Worm (Caenorhabditis elegans) whole organism, L1 larva: ENCODE measurements around the gene sel-13.

Source experiments
- C04F5.9 ChIP-seq: sonication (generic microtip); optimal IDR thresholded peaks from 2 replicates; lab custom pipeline; 2016; ENCODE audit warnings: missing genetic modification characterization, missing compliant biosample characterization
- C16A3.4 ChIP-seq: fragments of 150-350 bp; optimal IDR thresholded peaks from 2 replicates; lab custom pipeline; 2014; ENCODE audit warnings: missing biosample characterization, missing genetic modification characterization
- C34B4.2 ChIP-seq: sonication (generic microtip); optimal IDR thresholded peaks from 2 replicates; lab custom pipeline; 2017; ENCODE audit warnings: mild to moderate bottlenecking, missing genetic modification characterization, missing compliant biosample characterization
- F16B12.6 ChIP-seq: fragments of 150-350 bp; optimal IDR thresholded peaks from 2 replicates; lab custom pipeline; 2014; ENCODE audit warnings: missing biosample characterization, missing genetic modification characterization
- aha-1 ChIP-seq: fragments of 150-350 bp; optimal IDR thresholded peaks from 2 replicates; lab custom pipeline; 2014; ENCODE audit warnings: missing biosample characterization, missing genetic modification characterization
- alr-1 ChIP-seq: fragments of 200-800 bp; sonication (Bioruptor generic); optimal IDR thresholded peaks from 2 replicates; lab custom pipeline; 2018; ENCODE audit warnings: borderline replicate concordance, mild to moderate bottlenecking, missing genetic modification characterization, missing compliant biosample characterization
- aly-2 ChIP-seq: fragments of 150-350 bp; optimal IDR thresholded peaks from 2 replicates; lab custom pipeline; 2014; ENCODE audit warnings: missing biosample characterization, missing genetic modification characterization
- ceh-90 ChIP-seq: sonication (generic microtip); optimal IDR thresholded peaks from 2 replicates; lab custom pipeline; 2016; ENCODE audit warnings: missing genetic modification characterization, missing compliant biosample characterization
- ces-1 ChIP-seq: fragments of 150-350 bp; optimal IDR thresholded peaks from 2 replicates; lab custom pipeline; 2014; ENCODE audit warnings: missing biosample characterization, missing genetic modification reagents, missing genetic modification characterization
- dpl-1 ChIP-seq, 3 experiments: fragments of 150-350 bp in 2 of 3; sonication (generic microtip) in 1 of 3; optimal IDR thresholded peaks; 2 replicates each; lab custom pipeline; 2014 to 2017; ENCODE audit warnings: missing biosample characterization in 3 of 3, missing genetic modification characterization in 3 of 3, missing genetic modification reagents in 3 of 3
- efl-1 ChIP-seq, 4 experiments: fragments of 150-350 bp; optimal IDR thresholded peaks in 3 of 4; peaks in 1 of 4; 1 replicate in 1 of 4; 2 replicates in 3 of 4; lab custom pipeline; 2014; ENCODE audit warnings: missing biosample characterization in 2 of 4, missing genetic modification characterization in 2 of 4, missing genetic modification reagents in 2 of 4
- efl-3 ChIP-seq: fragments of 200-800 bp; sonication (Bioruptor generic); optimal IDR thresholded peaks from 2 replicates; lab custom pipeline; 2018; ENCODE audit warnings: mild to moderate bottlenecking, missing genetic modification characterization, missing compliant biosample characterization
- egl-13 ChIP-seq: sonication (generic microtip); optimal IDR thresholded peaks from 2 replicates; lab custom pipeline; 2016; ENCODE audit warnings: missing genotype, missing genetic modification reagents, missing genetic modification characterization, missing compliant biosample characterization
- ets-5 ChIP-seq: fragments of 200-800 bp; sonication (Bioruptor generic); IDR thresholded peaks from 2 replicates; pipeline ENCODE4 v1.3.6; 2022; ENCODE audit warnings: missing genetic modification characterization, missing compliant biosample characterization
- fkh-10 ChIP-seq: sonication (generic microtip); optimal IDR thresholded peaks from 2 replicates; lab custom pipeline; 2017; ENCODE audit warnings: missing biosample characterization, missing genetic modification reagents, missing genetic modification characterization
- fkh-4 ChIP-seq: sonication (generic microtip); optimal IDR thresholded peaks from 2 replicates; lab custom pipeline; 2016; ENCODE audit warnings: missing compliant biosample characterization, missing genetic modification characterization, borderline replicate concordance
- fos-1 ChIP-seq: fragments of 150-350 bp; optimal IDR thresholded peaks from 2 replicates; lab custom pipeline; 2014; ENCODE audit warnings: missing biosample characterization, missing genetic modification characterization
- grh-1 ChIP-seq: fragments of 200-800 bp; sonication (Bioruptor generic); IDR thresholded peaks from 2 replicates; pipeline ENCODE4 v1.3.6; 2022; ENCODE audit warnings: missing genetic modification reagents, missing genetic modification characterization, missing compliant biosample characterization
- isw-1 ChIP-seq: fragments of 200-800 bp; sonication (Bioruptor generic); IDR thresholded peaks from 2 replicates; pipeline ENCODE4 v1.3.6; 2022; ENCODE audit warnings: missing genetic modification characterization, missing compliant biosample characterization
- lin-39 ChIP-seq: fragments of 150-350 bp; optimal IDR thresholded peaks from 2 replicates; lab custom pipeline; 2014; ENCODE audit warnings: missing biosample characterization, missing genetic modification reagents, missing genetic modification characterization
- lsy-2 ChIP-seq, 2 experiments: fragments of 150-350 bp; optimal IDR thresholded peaks; 2 replicates each; lab custom pipeline; 2014; ENCODE audit warnings: missing biosample characterization in 2 of 2, missing genetic modification characterization in 2 of 2
- mdl-1 ChIP-seq, 2 experiments: fragments of 150-350 bp; optimal IDR thresholded peaks; 2 replicates each; lab custom pipeline; 2014 to 2017; ENCODE audit warnings: missing biosample characterization in 2 of 2, missing genetic modification characterization in 2 of 2, inconsistent platforms in 1 of 2
- nhr-71 ChIP-seq: sonication (generic microtip); optimal IDR thresholded peaks from 2 replicates; lab custom pipeline; 2016; ENCODE audit warnings: mild to moderate bottlenecking, missing genetic modification characterization, moderate library complexity, missing compliant biosample characterization
- nhr-77 ChIP-seq: fragments of 150-350 bp; optimal IDR thresholded peaks from 2 replicates; lab custom pipeline; 2014; ENCODE audit warnings: missing biosample characterization, missing genetic modification characterization
- nhr-90 ChIP-seq: sonication (generic microtip); optimal IDR thresholded peaks from 2 replicates; lab custom pipeline; 2016; ENCODE audit warnings: mild to moderate bottlenecking, missing genetic modification characterization, missing compliant biosample characterization; ENCODE audit not compliant: poor library complexity
- pax-3 ChIP-seq: fragments of 200-800 bp; sonication (Bioruptor generic); optimal IDR thresholded peaks from 2 replicates; lab custom pipeline; 2018; ENCODE audit warnings: mild to moderate bottlenecking, missing genetic modification characterization, moderate library complexity, missing compliant biosample characterization
- pqm-1 ChIP-seq: sonication (generic microtip); optimal IDR thresholded peaks from 3 replicates; lab custom pipeline; 2017; ENCODE audit warnings: missing biosample characterization, missing genetic modification characterization
- rnt-1 ChIP-seq: sonication (generic microtip); optimal IDR thresholded peaks from 2 replicates; lab custom pipeline; 2016; ENCODE audit warnings: mild to moderate bottlenecking, missing genetic modification characterization, moderate library complexity, missing compliant biosample characterization
- skn-1 ChIP-seq: fragments of 150-350 bp; optimal IDR thresholded peaks from 2 replicates; lab custom pipeline; 2014; ENCODE audit warnings: missing biosample characterization, missing genetic modification characterization
- snu-23 ChIP-seq: sonication (generic microtip); optimal IDR thresholded peaks from 2 replicates; lab custom pipeline; 2016; ENCODE audit warnings: missing genetic modification characterization, missing compliant biosample characterization
- sptf-1 ChIP-seq: fragments of 150-350 bp; optimal IDR thresholded peaks from 2 replicates; lab custom pipeline; 2014; ENCODE audit warnings: missing biosample characterization, missing genetic modification characterization
- tlp-1 ChIP-seq: fragments of 150-350 bp; optimal IDR thresholded peaks from 2 replicates; lab custom pipeline; 2014; ENCODE audit warnings: missing biosample characterization, missing genetic modification characterization
- unc-62 ChIP-seq: fragments of 150-350 bp; optimal IDR thresholded peaks from 2 replicates; lab custom pipeline; 2014; ENCODE audit warnings: missing biosample characterization, missing genetic modification reagents, missing genetic modification characterization
- unc-98 ChIP-seq: fragments of 200-800 bp; sonication (Bioruptor generic); IDR thresholded peaks from 2 replicates; pipeline ENCODE4 v1.3.6; 2022; ENCODE audit warnings: missing genetic modification characterization, missing compliant biosample characterization
- vab-15 ChIP-seq: sonication (generic microtip); optimal IDR thresholded peaks from 2 replicates; lab custom pipeline; 2017; ENCODE audit warnings: missing genotype, mild to moderate bottlenecking, missing genetic modification characterization, missing compliant biosample characterization
- ztf-4 ChIP-seq: fragments of 150-350 bp; optimal IDR thresholded peaks from 2 replicates; lab custom pipeline; 2014; ENCODE audit warnings: missing biosample characterization, missing genetic modification characterization

Gene sel-13

ce11 chrIII:4720620-4721227, 20.7 kb upstream of the sel-13 start, which contains the start of gene emb-5 (continued):
- peak; percentile 54 for TF ChIP-seq nhr-90 (tag; lab: Kevin White, UChicago)
- no peak for TF ChIP-seq C34B4.2
- peak; percentile 81 for TF ChIP-seq C16A3.4
- peak; percentile 28 for TF ChIP-seq nhr-77

DNA sequence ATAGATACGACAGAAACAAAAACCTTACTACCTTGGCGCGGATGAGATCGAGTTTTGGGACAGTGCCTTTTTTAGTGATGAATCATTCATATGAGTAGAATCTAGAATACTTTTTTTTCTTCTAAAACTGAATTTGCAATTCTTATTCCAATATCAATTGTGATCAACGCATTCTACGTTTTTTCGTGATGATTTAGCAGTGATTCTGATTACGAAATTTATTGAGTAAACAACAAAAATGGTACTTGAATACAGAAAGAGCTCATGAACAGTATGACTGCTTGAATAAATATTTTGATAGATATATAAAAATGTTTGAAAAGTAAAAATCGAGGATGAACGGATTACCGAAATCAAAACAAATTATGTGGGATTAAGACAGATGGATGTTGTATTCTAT, 15.1 kb upstream of the sel-13 start, which contains the start of gene him-18:
TSS of gene him-18 (minus strand) at position 101 of the 400 bp plus-strand sequence.
- no peak for TF ChIP-seq efl-1 (optimal IDR thresholded peaks at IDR 0.05; lab: Kevin White, UChicago)
- TF ChIP-seq efl-1 (GFP tag; optimal IDR thresholded peaks at IDR 0.05 in 1 of 2; lab: Kevin White, UChicago), result no peak
- TF ChIP-seq ets-5 (GFP tag; lab: Robert Waterston, UW), result no peak
- TF ChIP-seq snu-23 (GFP tag; lab: Kevin White, UChicago), result no peak
- no peak for TF ChIP-seq pax-3 (tag; lab: Kevin White, UChicago)
- TF ChIP-seq nhr-71 (tag; lab: Kevin White, UChicago), result no peak
- no peak for TF ChIP-seq ceh-90
- no peak for TF ChIP-seq egl-13

ce11 chrIII:4708909-4709308, 8.9 kb upstream of the sel-13 start, which contains the start of gene T04A8.18:
Gene T04A8.18 (plus strand): TSS chrIII:4709209.
- no peak for TF ChIP-seq aha-1 (tag; lab: Kevin White, UChicago)
- TF ChIP-seq fos-1, result no peak
- TF ChIP-seq ets-5 (GFP tag; lab: Robert Waterston, UW), result no peak
- TF ChIP-seq lin-39 (tag; lab: Kevin White, UChicago), result no peak
- no peak for TF ChIP-seq ces-1 (GFP tag; lab: Kevin White, UChicago)
- no peak for TF ChIP-seq rnt-1 (tag; lab: Kevin White, UChicago)
- no peak for TF ChIP-seq fkh-10 (GFP tag; lab: Kevin White, UChicago)
- no peak for TF ChIP-seq tlp-1 (tag; lab: Kevin White, UChicago)
- TF ChIP-seq dpl-1 (GFP tag; optimal IDR thresholded peaks at IDR 0.05; lab: Kevin White, UChicago), result no peak

DNA sequence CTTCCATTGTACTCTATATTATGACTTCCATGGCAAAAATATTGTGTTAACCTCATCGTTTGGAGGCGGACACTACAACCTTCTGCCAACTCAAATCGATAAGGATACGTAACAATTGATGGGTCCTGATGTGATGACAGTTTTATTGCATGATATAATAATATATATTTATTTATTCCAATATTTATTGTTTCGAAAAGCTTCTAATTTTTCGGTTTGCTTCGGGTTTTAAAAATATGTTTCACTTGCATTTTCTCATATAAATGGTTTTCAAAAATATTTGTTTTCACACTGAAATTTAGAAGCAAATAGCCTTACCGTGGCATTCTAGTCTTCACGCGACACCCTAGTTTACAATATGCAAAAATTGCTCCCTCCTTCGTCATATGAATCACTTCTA, 6.7 kb upstream of the sel-13 start, which contains the start of gene T04A8.13:
TSS of gene T04A8.13 (plus strand) at position 301 of the 400 bp plus-strand sequence.
- TF ChIP-seq isw-1 (no peak), fkh-4 (tag; lab: Kevin White, UChicago) (no peak), unc-98 (GFP tag; lab: Robert Waterston, UW) (no peak), efl-1 (optimal IDR thresholded peaks at IDR 0.05; lab: Kevin White, UChicago) (no peak), efl-1 (GFP tag; optimal IDR thresholded peaks at IDR 0.05 in 1 of 2; lab: Kevin White, UChicago) (peak in 1 of 2 experiments; percentile 2)

DNA sequence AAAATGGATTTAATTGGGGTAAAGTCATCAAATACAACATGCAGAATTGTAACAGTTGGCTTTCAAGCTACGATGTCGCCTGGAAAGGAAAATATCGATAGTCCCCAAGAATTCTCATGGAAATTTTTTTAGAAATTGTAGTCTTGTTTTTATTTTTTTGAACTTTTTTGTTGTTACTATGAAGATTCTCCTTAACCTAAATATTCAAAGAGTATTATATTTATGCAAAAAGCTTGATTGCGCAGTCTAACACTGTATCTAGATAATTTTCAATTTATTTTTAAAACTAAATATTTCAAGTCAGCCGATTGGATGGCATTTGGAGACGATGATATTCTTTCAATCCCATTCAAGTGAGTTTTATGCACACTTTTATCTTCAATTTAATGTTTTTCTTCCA, 5.2 kb upstream of the sel-13 start, which contains the start of gene pgap-2:
TSS of gene pgap-2 (plus strand) at position 301 of the 400 bp plus-strand sequence.
- TF ChIP-seq fkh-4 (tag; lab: Kevin White, UChicago) (no peak), unc-98 (GFP tag; lab: Robert Waterston, UW) (no peak), skn-1 (no peak), rnt-1 (tag; lab: Kevin White, UChicago) (no peak), pqm-1 (tag; lab: Kevin White, UChicago) (no peak), lsy-2 (tag; optimal IDR thresholded peaks at IDR 0.05; lab: Kevin White, UChicago) (no peak), nhr-71 (tag; lab: Kevin White, UChicago) (no peak), sptf-1 (tag; lab: Kevin White, UChicago) (no peak), grh-1 (no peak), F16B12.6 (tag; lab: Kevin White, UChicago) (no peak), ztf-4 (tag; lab: Kevin White, UChicago) (no peak), unc-62 (GFP tag; lab: Kevin White, UChicago) (no peak), aly-2 (tag; lab: Kevin White, UChicago) (no peak), tlp-1 (tag; lab: Kevin White, UChicago) (no peak), vab-15 (tag; lab: Kevin White, UChicago) (no peak), alr-1 (tag; lab: Kevin White, UChicago) (no peak), aha-1 (tag; lab: Kevin White, UChicago) (no peak), C04F5.9 (tag; lab: Kevin White, UChicago) (no peak), efl-3 (GFP tag; lab: Kevin White, UChicago) (no peak), mdl-1 (tag; optimal IDR thresholded peaks at IDR 0.05; lab: Kevin White, UChicago) (no peak)
